Worm (Caenorhabditis elegans) whole organism, midembryonic: ENCODE data around the gene arrd-25.
A peak's percentile ranks its signal among the peaks of the same experiment; 100 is the strongest.

Experiments used
- T22C8.4 ChIP-seq: fragments of 200-800 bp; sonication (Bioruptor generic); IDR thresholded peaks from 2 replicates; pipeline ENCODE4 v1.3.6; 2022; ENCODE audit warnings: missing genetic modification characterization, missing compliant biosample characterization
- cog-1 ChIP-seq: sonication (generic microtip); optimal IDR thresholded peaks from 2 replicates; lab custom pipeline; 2016; ENCODE audit warnings: missing genetic modification characterization, missing compliant biosample characterization
- flt-1 ChIP-seq: fragments of 200-800 bp; sonication (Bioruptor generic); IDR thresholded peaks from 2 replicates; pipeline ENCODE4 v1.3.6; 2022; ENCODE audit warnings: missing genetic modification characterization, missing compliant biosample characterization
- klf-2 ChIP-seq: fragments of 200-800 bp; sonication (Bioruptor generic); conservative IDR thresholded peaks from 2 replicates; pipeline ENCODE4 v1.3.6; 2022; ENCODE audit warnings: missing genetic modification reagents, missing genetic modification characterization, missing compliant biosample characterization
- med-1 ChIP-seq: sonication (generic microtip); optimal IDR thresholded peaks from 2 replicates; lab custom pipeline; 2017; ENCODE audit warnings: missing genetic modification characterization, mild to moderate bottlenecking, missing compliant biosample characterization, antibody characterized with exemption, missing genetic modification reagents; ENCODE audit not compliant: insufficient read depth
- ref-1 ChIP-seq: fragments of 200-800 bp; sonication (Bioruptor generic); conservative IDR thresholded peaks from 2 replicates; pipeline ENCODE4 v1.3.6; 2022; ENCODE audit warnings: missing genetic modification reagents, missing genetic modification characterization, missing compliant biosample characterization
- tab-1 ChIP-seq: fragments of 200-800 bp; sonication (Bioruptor generic); IDR thresholded peaks from 2 replicates; pipeline ENCODE4 v1.3.6; 2022; ENCODE audit warnings: missing genetic modification characterization, missing compliant biosample characterization
- ztf-23 ChIP-seq: fragments of 200-800 bp; sonication (Bioruptor generic); IDR thresholded peaks from 2 replicates; pipeline ENCODE4 v1.3.6; 2022; ENCODE audit warnings: missing genetic modification reagents, missing genetic modification characterization, missing compliant biosample characterization
- ztf-29 ChIP-seq: fragments of 200-800 bp; sonication (Bioruptor generic); IDR thresholded peaks from 2 replicates; pipeline ENCODE4 v1.3.6; 2022; ENCODE audit warnings: missing genetic modification reagents, missing genetic modification characterization, missing compliant biosample characterization

arrd-25 gene

DNA sequence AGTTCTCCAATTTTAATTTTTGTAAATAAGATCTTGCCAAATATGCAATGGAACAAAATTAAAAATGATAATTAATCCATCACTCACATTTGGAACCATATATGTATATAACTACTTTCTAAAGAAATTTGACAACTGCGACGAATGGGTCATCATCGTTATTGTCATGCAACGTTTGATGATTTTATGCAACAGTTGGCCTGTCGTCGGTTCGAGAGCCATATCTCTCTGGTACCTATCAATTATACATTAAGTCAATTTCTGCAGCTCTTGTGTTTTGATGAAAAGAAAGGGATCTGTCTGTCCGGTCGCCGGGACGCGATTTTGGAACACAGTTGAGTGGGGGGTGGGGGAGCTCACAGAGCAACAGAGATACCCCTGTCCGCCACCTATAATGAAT lies 5.7 kb downstream of the arrd-25 start:
- TF ChIP-seq ztf-29 (GFP tag; lab: Robert Waterston, UW) (no peak), med-1 (no peak), flt-1 (GFP tag; lab: Robert Waterston, UW) (no peak), klf-2 (GFP tag; lab: Robert Waterston, UW) (no peak), ref-1 (no peak), cog-1 (no peak), T22C8.4 (GFP tag; lab: Robert Waterston, UW) (no peak), ztf-23 (GFP tag; lab: Robert Waterston, UW) (no peak)

DNA sequence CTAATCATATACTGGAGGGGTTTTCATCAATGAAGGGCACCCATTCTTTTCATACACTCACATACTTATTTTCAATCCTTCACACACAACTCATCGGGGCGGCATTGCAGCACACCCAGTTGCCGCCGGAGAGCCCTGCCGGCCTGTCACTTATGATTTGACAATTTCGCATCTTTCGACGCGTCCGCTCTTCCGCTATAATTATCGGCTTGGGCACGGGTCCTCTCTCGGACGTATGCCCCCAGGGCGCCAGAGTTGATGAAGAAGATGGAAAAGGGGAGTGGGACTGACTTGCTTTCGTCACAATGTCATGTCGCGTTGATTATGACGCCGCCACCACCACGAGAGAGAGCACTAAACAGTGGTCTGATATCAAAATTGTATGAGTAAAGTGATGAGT lies 10.8 kb downstream of the arrd-25 start:
- TF ChIP-seq ztf-23 (GFP tag; lab: Robert Waterston, UW) (no peak), cog-1 (no peak), tab-1 (GFP tag; lab: Robert Waterston, UW) (no peak)

DNA sequence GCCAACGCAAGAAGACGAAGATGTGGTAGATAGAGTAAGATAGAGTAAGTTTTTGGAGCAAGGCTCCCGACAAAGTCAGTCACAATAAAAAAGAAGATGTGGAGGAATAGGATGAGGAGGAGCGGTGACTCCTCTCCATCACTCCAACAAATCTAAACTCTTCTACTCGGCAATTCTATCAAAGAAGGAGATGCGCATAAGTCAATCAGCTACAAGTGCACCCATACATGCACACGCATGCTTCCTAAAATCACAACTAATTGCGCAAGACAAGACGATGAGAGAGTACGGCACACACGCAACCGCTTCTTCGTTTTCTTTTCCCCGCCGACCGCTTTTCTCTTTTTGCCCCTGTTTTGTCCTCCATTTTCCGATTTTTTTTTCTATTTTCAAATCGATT lies 14.0 kb downstream of the arrd-25 start:
- TF ChIP-seq flt-1 (GFP tag; lab: Robert Waterston, UW) = no peak
- TF ChIP-seq ztf-29 (GFP tag; lab: Robert Waterston, UW) = no peak
- no peak for TF ChIP-seq T22C8.4 (GFP tag; lab: Robert Waterston, UW)
- no peak for TF ChIP-seq cog-1
- TF ChIP-seq ztf-23 (GFP tag; lab: Robert Waterston, UW) = no peak
- no peak for TF ChIP-seq tab-1 (GFP tag; lab: Robert Waterston, UW)
- no peak for TF ChIP-seq med-1
- TF ChIP-seq klf-2 (GFP tag; lab: Robert Waterston, UW) = no peak
- no peak for TF ChIP-seq ref-1

DNA sequence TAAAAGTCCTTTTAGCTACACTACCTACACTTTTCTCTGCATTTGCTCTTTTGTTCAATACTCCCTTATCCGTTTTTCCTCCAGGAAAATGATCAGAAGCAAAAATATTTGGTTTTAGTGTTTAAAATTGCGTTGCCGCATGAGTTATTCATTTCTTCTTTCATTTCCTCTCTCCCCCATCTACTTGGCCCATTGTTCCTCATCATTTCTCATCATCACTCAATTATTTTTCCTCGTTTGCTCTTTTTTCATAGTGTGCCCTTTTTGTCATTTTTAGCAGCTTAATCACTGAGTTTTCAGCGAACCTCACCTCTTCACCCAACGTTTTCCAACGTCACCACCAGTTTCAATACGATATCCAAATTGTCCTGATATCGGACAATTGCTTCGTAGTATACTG lies 15.6 kb downstream of the arrd-25 start, which contains the start of gene dyc-1:
Gene dyc-1 (plus strand): TSS at position 301 of the 400 bp plus-strand sequence.
- TF ChIP-seq klf-2 (GFP tag; lab: Robert Waterston, UW) (no peak), ztf-23 (GFP tag; lab: Robert Waterston, UW) (0 out of 2 replicates have a peak, but pooled peaks have one; percentile 18)

DNA sequence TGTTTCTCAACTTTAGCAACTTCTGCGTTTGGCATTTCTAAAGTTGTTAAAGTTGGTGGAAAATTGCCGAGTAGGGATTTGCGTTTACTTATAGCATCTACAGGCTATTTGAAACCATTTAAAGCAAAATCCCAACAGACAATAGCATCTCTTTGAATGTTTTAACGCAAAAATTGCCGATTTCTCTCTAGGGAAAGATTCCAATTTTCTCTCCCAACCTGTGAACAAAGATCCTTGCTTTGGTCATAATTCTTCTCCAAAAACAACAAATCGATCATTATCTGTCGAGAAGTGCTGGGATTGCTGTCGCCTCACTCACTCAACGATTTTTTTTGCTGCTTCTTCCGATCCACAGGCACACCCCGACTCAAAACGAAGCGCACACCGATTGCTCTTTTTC lies 20.2 kb downstream of the arrd-25 start:
- TF ChIP-seq flt-1 (GFP tag; lab: Robert Waterston, UW) = no peak
- TF ChIP-seq klf-2 (GFP tag; lab: Robert Waterston, UW) = no peak
- TF ChIP-seq med-1 = no peak
- no peak for TF ChIP-seq cog-1
- TF ChIP-seq tab-1 (GFP tag; lab: Robert Waterston, UW) = no peak
- no peak for TF ChIP-seq ztf-29 (GFP tag; lab: Robert Waterston, UW)
- TF ChIP-seq T22C8.4 (GFP tag; lab: Robert Waterston, UW) = no peak
- TF ChIP-seq ref-1 = no peak
- TF ChIP-seq ztf-23 (GFP tag; lab: Robert Waterston, UW) = no peak

DNA sequence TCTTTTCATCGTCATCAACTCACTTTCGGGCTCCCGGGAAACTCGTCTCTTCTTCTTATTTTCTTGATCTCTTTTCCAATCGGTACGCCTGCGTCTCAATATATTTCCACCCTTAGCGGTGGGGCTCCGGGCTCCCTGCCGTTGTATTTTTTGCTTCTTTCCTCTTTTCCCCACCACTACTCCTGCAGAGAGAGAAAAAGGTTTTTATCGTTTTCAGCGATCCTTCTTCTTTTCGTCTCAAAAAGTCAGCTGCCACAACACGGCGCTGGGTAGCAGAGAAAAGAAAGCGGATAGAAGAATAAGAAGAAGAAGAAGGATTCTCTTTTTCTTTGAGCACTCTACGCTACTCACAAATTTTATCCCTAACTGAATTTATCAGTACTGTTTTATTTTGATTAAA lies 21.2 kb downstream of the arrd-25 start:
- TF ChIP-seq ztf-23 (GFP tag; lab: Robert Waterston, UW) (0 out of 2 replicates have a peak, but pooled peaks have one; percentile 11), ztf-29 (GFP tag; lab: Robert Waterston, UW) (no peak)

DNA sequence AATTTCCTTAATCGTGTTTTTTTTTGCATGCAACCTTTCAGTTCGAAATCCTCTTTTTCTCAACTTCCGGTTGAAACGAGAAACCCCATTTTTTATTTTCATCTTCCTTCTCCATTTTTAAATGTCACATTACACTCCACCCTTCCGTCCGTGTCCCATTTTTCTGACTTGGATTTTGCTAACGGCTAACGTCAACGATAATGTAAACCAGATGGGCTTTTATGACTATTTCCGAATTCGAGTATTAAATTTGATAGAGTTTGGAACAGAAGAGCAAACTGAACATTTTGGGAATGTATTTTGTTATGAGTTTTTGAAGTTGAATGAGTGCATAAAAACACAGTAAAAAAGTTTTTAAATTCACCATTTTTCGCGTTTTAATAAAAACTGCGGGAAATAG lies 22.1 kb downstream of the arrd-25 start:
- TF ChIP-seq ztf-29 (GFP tag; lab: Robert Waterston, UW) = no peak
- TF ChIP-seq ref-1 = no peak

DNA sequence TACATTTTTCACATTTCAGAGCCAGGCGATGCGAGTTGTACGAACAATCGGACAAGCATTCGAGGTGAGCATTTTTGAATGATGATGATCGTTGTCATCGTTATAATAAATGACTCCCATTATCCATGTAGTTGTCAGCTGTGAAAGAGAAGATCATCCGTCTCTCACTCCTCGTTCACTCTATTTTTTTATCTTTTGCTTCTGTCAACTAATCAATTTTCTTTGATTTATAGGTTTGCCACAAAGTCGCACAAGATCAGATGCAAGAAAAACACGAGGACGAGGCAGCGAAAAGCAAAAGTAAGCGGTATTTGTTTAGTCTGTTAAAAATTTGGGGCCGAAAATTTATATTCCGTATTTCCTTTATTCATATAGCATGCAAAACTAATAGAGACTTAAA lies 22.9 kb downstream of the arrd-25 start:
- TF ChIP-seq med-1 (no peak), ztf-23 (GFP tag; lab: Robert Waterston, UW) (no peak), flt-1 (GFP tag; lab: Robert Waterston, UW) (no peak)

DNA sequence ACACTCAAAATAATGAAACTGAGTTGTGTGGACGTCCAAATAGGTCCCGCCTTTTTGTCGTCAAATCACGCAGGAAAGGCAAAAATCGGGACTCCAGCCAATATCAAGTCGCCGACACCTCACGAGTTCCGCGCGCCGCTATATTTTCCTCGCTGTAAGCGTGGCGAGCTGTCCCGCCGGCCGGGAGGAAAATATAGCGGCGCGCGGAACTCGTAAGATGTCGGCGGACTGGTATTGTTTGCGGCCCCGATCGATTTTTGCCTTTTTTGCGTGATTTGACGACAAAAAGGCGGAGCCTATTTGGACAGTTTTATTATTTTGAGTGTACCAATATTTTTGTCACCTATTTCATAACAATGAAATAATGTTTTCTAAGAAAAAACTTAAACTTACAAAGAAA lies 29.2 kb downstream of the arrd-25 start:
- TF ChIP-seq cog-1 (no peak), T22C8.4 (GFP tag; lab: Robert Waterston, UW) (no peak), tab-1 (GFP tag; lab: Robert Waterston, UW) (no peak), klf-2 (GFP tag; lab: Robert Waterston, UW) (no peak), ref-1 (no peak), ztf-29 (GFP tag; lab: Robert Waterston, UW) (no peak), med-1 (no peak)

DNA sequence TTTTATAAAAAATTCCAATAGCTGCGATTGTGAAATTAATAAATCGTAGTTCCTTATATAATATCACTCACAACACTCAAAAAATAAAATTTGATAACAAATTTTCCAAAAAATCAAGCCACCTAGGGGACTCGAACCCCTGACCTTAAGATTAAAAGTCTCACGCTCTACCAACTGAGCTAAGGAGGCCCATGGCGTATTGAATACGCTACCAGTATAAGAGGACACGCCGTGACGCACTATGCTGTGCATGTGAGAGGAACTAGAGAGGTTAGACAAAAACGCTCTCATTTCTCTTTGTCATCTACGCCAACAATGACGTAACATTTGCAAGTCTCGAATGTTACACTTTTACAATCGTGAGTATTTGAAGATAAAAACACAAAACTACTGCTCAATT lies 30.2 kb downstream of the arrd-25 start:
- TF ChIP-seq ztf-29 (GFP tag; lab: Robert Waterston, UW) = peak; percentile 97
- TF ChIP-seq ref-1 = peak; percentile 97
- peak; percentile 96 for TF ChIP-seq ztf-23 (GFP tag; lab: Robert Waterston, UW)
- peak; percentile 96 for TF ChIP-seq T22C8.4 (GFP tag; lab: Robert Waterston, UW)
- peak; percentile 96 for TF ChIP-seq klf-2 (GFP tag; lab: Robert Waterston, UW)
- TF ChIP-seq med-1 = peak; percentile 84
- TF ChIP-seq cog-1 = peak; percentile 88
- TF ChIP-seq flt-1 (GFP tag; lab: Robert Waterston, UW) = peak; percentile 99
- peak; percentile 98 for TF ChIP-seq tab-1 (GFP tag; lab: Robert Waterston, UW)

DNA sequence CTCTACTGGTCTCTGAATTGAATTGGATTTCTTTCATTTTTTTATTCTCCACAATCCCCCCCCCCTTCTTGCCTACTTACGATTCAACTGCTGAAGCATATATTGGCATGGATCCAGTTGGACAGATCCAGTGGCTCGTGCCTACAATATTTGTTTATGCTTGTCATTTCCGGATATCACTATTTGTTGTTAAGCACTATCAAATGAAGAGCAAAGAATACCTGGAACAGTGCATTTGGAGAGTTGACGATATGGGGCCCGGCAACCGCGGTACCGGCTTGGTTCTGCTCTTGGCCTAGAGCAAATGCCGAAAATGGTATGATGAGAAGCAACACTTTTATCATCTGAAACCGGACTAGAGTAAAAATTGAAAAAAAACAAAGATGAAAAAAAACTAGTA lies 34.0 kb downstream of the arrd-25 start, which contains the start of gene lgc-21:
Gene lgc-21 (minus strand): TSS at position 344 of the 400 bp plus-strand sequence.
- TF ChIP-seq klf-2 (GFP tag; lab: Robert Waterston, UW) (no peak), ref-1 (no peak), flt-1 (GFP tag; lab: Robert Waterston, UW) (no peak), T22C8.4 (GFP tag; lab: Robert Waterston, UW) (no peak), med-1 (no peak), tab-1 (GFP tag; lab: Robert Waterston, UW) (no peak), ztf-29 (GFP tag; lab: Robert Waterston, UW) (no peak), ztf-23 (GFP tag; lab: Robert Waterston, UW) (no peak), cog-1 (no peak)
